Worm (Caenorhabditis elegans) whole organism, L2 larva: ENCODE data around the gene cyp-35A3.

Experiments
- aly-2 ChIP-seq: fragments of 150-350 bp; optimal IDR thresholded peaks from 2 replicates; lab custom pipeline; 2014; ENCODE audit warnings: missing biosample characterization, missing genetic modification characterization
- blmp-1 ChIP-seq: sonication (generic microtip); optimal IDR thresholded peaks from 2 replicates; lab custom pipeline; 2017; ENCODE audit warnings: missing genetic modification characterization, mild to moderate bottlenecking, missing compliant biosample characterization, antibody characterized with exemption, moderate library complexity; ENCODE audit not compliant: insufficient read depth
- elt-1 ChIP-seq: fragments of 150-350 bp; optimal IDR thresholded peaks from 2 replicates; lab custom pipeline; 2014; ENCODE audit warnings: missing biosample characterization, missing genetic modification characterization
- elt-3 ChIP-seq: sonication (generic microtip); optimal IDR thresholded peaks from 2 replicates; lab custom pipeline; 2017; ENCODE audit warnings: missing biosample characterization, missing genetic modification characterization
- fos-1 ChIP-seq: fragments of 150-350 bp; optimal IDR thresholded peaks from 2 replicates; lab custom pipeline; 2014; ENCODE audit warnings: missing biosample characterization, missing genetic modification characterization
- lin-13 ChIP-seq: fragments of 150-350 bp; optimal IDR thresholded peaks from 2 replicates; lab custom pipeline; 2014; ENCODE audit warnings: missing biosample characterization, missing genetic modification reagents, missing genetic modification characterization
- unc-39 ChIP-seq: fragments of 150-350 bp; optimal IDR thresholded peaks from 2 replicates; lab custom pipeline; 2014; ENCODE audit warnings: missing biosample characterization, missing genetic modification characterization
- ztf-4 ChIP-seq: fragments of 150-350 bp; optimal IDR thresholded peaks from 2 replicates; lab custom pipeline; 2014; ENCODE audit warnings: missing biosample characterization, missing genetic modification characterization

ce11 chrV:3994048-3994447 lies 28.4 kb upstream of the cyp-35A3 start, which contains the start of gene K09D9.9:
- TF ChIP-seq elt-1 (tag; lab: Kevin White, UChicago) (no peak), fos-1 (no peak), blmp-1 (tag; lab: Kevin White, UChicago) (no peak), aly-2 (tag; lab: Kevin White, UChicago) (no peak), elt-3 (no peak), unc-39 (tag; lab: Kevin White, UChicago) (no peak), lin-13 (no peak), ztf-4 (tag; lab: Kevin White, UChicago) (no peak)
